Worm (Caenorhabditis elegans) whole organism, young adult: ENCODE data around the gene lips-8.

Experiments used
- C17E4.6 ChIP-seq: fragments of 200-800 bp; sonication (Bioruptor generic); IDR thresholded peaks from 2 replicates; pipeline ENCODE4 v1.3.6; 2022; ENCODE audit warnings: missing genetic modification reagents, missing genetic modification characterization, missing compliant biosample characterization
- F57C9.4 ChIP-seq: sonication (generic microtip); optimal IDR thresholded peaks from 2 replicates; lab custom pipeline; 2017; ENCODE audit warnings: mild to moderate bottlenecking, missing genetic modification characterization, missing compliant biosample characterization
- K11D2.4 ChIP-seq: fragments of 200-800 bp; sonication (Bioruptor generic); IDR thresholded peaks from 2 replicates; pipeline ENCODE4 v1.3.6; 2022; ENCODE audit warnings: missing genetic modification reagents, missing genetic modification characterization, missing compliant biosample characterization
- T26A5.8 ChIP-seq: sonication (generic microtip); optimal IDR thresholded peaks from 2 replicates; lab custom pipeline; 2016; ENCODE audit warnings: missing genetic modification characterization, missing compliant biosample characterization
- ama-1 ChIP-seq, 3 experiments: fragments of 150-350 bp in 1 of 3; sonication (generic microtip) in 2 of 3; optimal IDR thresholded peaks; 2 replicates each; lab custom pipeline; 2014 to 2018; ENCODE audit warnings: missing biosample characterization in 2 of 3, missing genetic modification characterization in 2 of 3, missing genetic modification reagents in 2 of 3
- attf-5 ChIP-seq: fragments of 200-800 bp; sonication (Bioruptor generic); optimal IDR thresholded peaks from 2 replicates; lab custom pipeline; 2018; ENCODE audit warnings: mild to moderate bottlenecking, missing genetic modification characterization, missing compliant biosample characterization
- bed-2 ChIP-seq: fragments of 200-800 bp; sonication (Bioruptor generic); IDR thresholded peaks from 2 replicates; pipeline ENCODE4 v1.3.6; 2022; ENCODE audit warnings: missing genetic modification reagents, missing genetic modification characterization, missing compliant biosample characterization
- cebp-2 ChIP-seq: fragments of 200-800 bp; sonication (Bioruptor generic); IDR thresholded peaks from 2 replicates; pipeline ENCODE4 v1.3.6; 2022; ENCODE audit warnings: missing genetic modification characterization, missing compliant biosample characterization
- ceh-100 ChIP-seq: fragments of 200-800 bp; sonication (Bioruptor generic); IDR thresholded peaks from 2 replicates; pipeline ENCODE4 v1.3.6; 2022; ENCODE audit warnings: missing genetic modification reagents, missing genetic modification characterization, missing compliant biosample characterization
- dox-1 ChIP-seq: fragments of 200-800 bp; sonication (Bioruptor generic); IDR thresholded peaks from 2 replicates; pipeline ENCODE4 v1.3.6; 2022; ENCODE audit warnings: missing genetic modification reagents, missing genetic modification characterization, missing compliant biosample characterization
- ets-4 ChIP-seq: fragments of 200-800 bp; sonication (Bioruptor generic); optimal IDR thresholded peaks from 2 replicates; lab custom pipeline; 2018; ENCODE audit warnings: mild to moderate bottlenecking, missing genetic modification characterization, missing compliant biosample characterization
- fkh-3 ChIP-seq: sonication (generic microtip); optimal IDR thresholded peaks from 2 replicates; lab custom pipeline; 2016; ENCODE audit warnings: mild to moderate bottlenecking, missing genetic modification characterization, missing compliant biosample characterization
- him-1 ChIP-seq: sonication (generic microtip); optimal IDR thresholded peaks from 2 replicates; lab custom pipeline; 2016; ENCODE audit warnings: missing genotype, missing genetic modification reagents, missing genetic modification characterization, missing compliant biosample characterization
- hmg-1.2 ChIP-seq: fragments of 200-800 bp; sonication (Bioruptor generic); IDR thresholded peaks from 2 replicates; pipeline ENCODE4 v1.3.6; 2022; ENCODE audit warnings: missing genetic modification reagents, missing genetic modification characterization, missing compliant biosample characterization
- hrde-1 ChIP-seq: sonication (generic microtip); optimal IDR thresholded peaks from 2 replicates; lab custom pipeline; 2016; ENCODE audit warnings: missing genetic modification characterization, mild to moderate bottlenecking, missing compliant biosample characterization, moderate library complexity, missing genotype, missing genetic modification reagents, borderline replicate concordance
- let-526 ChIP-seq: fragments of 200-800 bp; sonication (Bioruptor generic); IDR thresholded peaks from 2 replicates; pipeline ENCODE4 v1.3.6; 2022; ENCODE audit warnings: missing genetic modification reagents, missing genetic modification characterization, missing compliant biosample characterization
- let-607 ChIP-seq, 2 experiments: fragments of 200-800 bp in 1 of 2; sonication (Bioruptor generic) in 1 of 2; sonication (generic microtip) in 1 of 2; optimal IDR thresholded peaks; 2 replicates each; lab custom pipeline; 2016 to 2018; ENCODE audit warnings: mild to moderate bottlenecking in 2 of 2, missing compliant biosample characterization in 2 of 2, missing genetic modification characterization in 2 of 2, moderate library complexity in 2 of 2, missing genotype in 1 of 2
- lin-40 ChIP-seq: sonication (generic microtip); optimal IDR thresholded peaks from 2 replicates; lab custom pipeline; 2016; ENCODE audit warnings: missing genetic modification characterization, mild to moderate bottlenecking, missing compliant biosample characterization, missing genotype, missing genetic modification reagents
- lin-54 ChIP-seq: fragments of 200-800 bp; sonication (Bioruptor generic); optimal IDR thresholded peaks from 2 replicates; lab custom pipeline; 2018; ENCODE audit warnings: mild to moderate bottlenecking, missing genetic modification characterization, missing compliant biosample characterization
- lir-1 ChIP-seq: fragments of 200-800 bp; sonication (Bioruptor generic); conservative IDR thresholded peaks from 2 replicates; pipeline ENCODE4 v1.3.6; 2022; ENCODE audit warnings: missing genetic modification reagents, missing genetic modification characterization, missing compliant biosample characterization
- madf-6 ChIP-seq: fragments of 200-800 bp; sonication (Bioruptor generic); IDR thresholded peaks from 2 replicates; pipeline ENCODE4 v1.3.6; 2022; ENCODE audit warnings: missing genetic modification reagents, missing genetic modification characterization, missing compliant biosample characterization
- mcd-1 ChIP-seq: fragments of 200-800 bp; sonication (Bioruptor generic); IDR thresholded peaks from 2 replicates; pipeline ENCODE4 v1.3.6; 2022; ENCODE audit warnings: missing genetic modification reagents, missing genetic modification characterization, missing compliant biosample characterization
- mes-4 ChIP-seq: sonication (generic microtip); optimal IDR thresholded peaks from 2 replicates; lab custom pipeline; 2016; ENCODE audit warnings: missing genotype, missing genetic modification characterization, missing compliant biosample characterization
- nfya-2 ChIP-seq: fragments of 200-800 bp; sonication (Bioruptor generic); IDR thresholded peaks from 2 replicates; pipeline ENCODE4 v1.3.6; 2022; ENCODE audit warnings: missing genetic modification reagents, missing genetic modification characterization, missing compliant biosample characterization
- nfyb-1 ChIP-seq: fragments of 200-800 bp; sonication (Bioruptor generic); IDR thresholded peaks from 2 replicates; pipeline ENCODE4 v1.3.6; 2022; ENCODE audit warnings: missing genetic modification reagents, missing genetic modification characterization, missing compliant biosample characterization
- nhr-80 ChIP-seq: sonication (generic microtip); optimal IDR thresholded peaks from 2 replicates; lab custom pipeline; 2016; ENCODE audit warnings: missing genetic modification characterization, missing compliant biosample characterization
- repo-1 ChIP-seq: sonication (generic microtip); optimal IDR thresholded peaks from 2 replicates; lab custom pipeline; 2017; ENCODE audit warnings: mild to moderate bottlenecking, missing genetic modification characterization, missing compliant biosample characterization
- snpc-1.1 ChIP-seq: sonication (generic microtip); optimal IDR thresholded peaks from 2 replicates; lab custom pipeline; 2017; ENCODE audit warnings: missing genetic modification characterization, mild to moderate bottlenecking, missing compliant biosample characterization, antibody characterized with exemption, moderate library complexity, missing genotype, missing genetic modification reagents; ENCODE audit not compliant: insufficient read depth
- snpc-3.4 ChIP-seq: sonication (generic microtip); optimal IDR thresholded peaks from 2 replicates; lab custom pipeline; 2017; ENCODE audit warnings: missing genetic modification characterization, mild to moderate bottlenecking, missing compliant biosample characterization, antibody characterized with exemption, moderate library complexity, missing genotype, missing genetic modification reagents
- snpc-4 ChIP-seq, 5 experiments: fragments of 150-350 bp in 1 of 5; sonication (generic microtip) in 4 of 5; optimal IDR thresholded peaks; 2 replicates each; lab custom pipeline; 2014 to 2018; ENCODE audit warnings: missing genetic modification characterization in 5 of 5, missing biosample characterization in 3 of 5, antibody characterized with exemption in 2 of 5, mild to moderate bottlenecking in 2 of 5, missing compliant biosample characterization in 2 of 5, missing genotype in 2 of 5, moderate library complexity in 2 of 5, missing genetic modification reagents in 1 of 5
- somi-1 ChIP-seq: fragments of 200-800 bp; sonication (Bioruptor generic); optimal IDR thresholded peaks from 2 replicates; lab custom pipeline; 2018; ENCODE audit warnings: mild to moderate bottlenecking, missing genetic modification characterization, missing compliant biosample characterization
- sptf-2 ChIP-seq: fragments of 200-800 bp; sonication (Bioruptor generic); optimal IDR thresholded peaks from 2 replicates; lab custom pipeline; 2018; ENCODE audit warnings: mild to moderate bottlenecking, missing genetic modification characterization, missing compliant biosample characterization
- unc-62 ChIP-seq: fragments of 150-350 bp; optimal IDR thresholded peaks from 2 replicates; lab custom pipeline; 2014; ENCODE audit warnings: missing biosample characterization, missing genetic modification reagents, missing genetic modification characterization
- xnd-1 ChIP-seq: sonication (generic microtip); optimal IDR thresholded peaks from 2 replicates; lab custom pipeline; 2016; ENCODE audit warnings: missing genotype, missing genetic modification reagents, missing genetic modification characterization, missing compliant biosample characterization
- ztf-18 ChIP-seq: sonication (generic microtip); optimal IDR thresholded peaks from 2 replicates; lab custom pipeline; 2016; ENCODE audit warnings: missing genotype, mild to moderate bottlenecking, missing genetic modification characterization, missing compliant biosample characterization
- ztf-22 ChIP-seq: fragments of 200-800 bp; sonication (Bioruptor generic); optimal IDR thresholded peaks from 2 replicates; lab custom pipeline; 2018; ENCODE audit warnings: mild to moderate bottlenecking, missing genetic modification characterization, moderate library complexity, missing compliant biosample characterization

Gene lips-8

DNA sequence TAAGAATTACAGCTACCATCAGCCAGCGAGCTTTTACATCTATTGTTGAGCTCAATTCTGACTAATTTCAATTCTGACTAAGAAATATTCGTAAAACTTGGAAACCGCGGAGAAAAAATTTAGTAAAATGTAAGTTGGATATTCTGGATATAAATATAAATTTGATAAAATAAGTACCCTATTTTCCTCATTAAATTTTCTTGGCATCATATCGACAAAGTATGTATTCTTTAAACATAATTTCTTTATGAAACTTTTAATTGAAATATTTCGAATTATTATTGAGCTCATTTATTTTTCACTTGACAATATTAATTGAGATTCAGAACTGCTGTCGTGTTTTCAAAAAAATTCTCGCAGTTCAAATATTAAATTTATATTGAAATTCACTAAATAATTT is 31.2 kb downstream of the lips-8 start:
- no peak for TF ChIP-seq nfyb-1 (GFP tag; lab: Robert Waterston, UW)
- no peak for TF ChIP-seq madf-6
- no peak for TF ChIP-seq lin-54
- TF ChIP-seq nhr-80: no peak
- no peak for TF ChIP-seq F57C9.4 (tag; lab: Kevin White, UChicago)
- TF ChIP-seq snpc-3.4 (tag; lab: Kevin White, UChicago): no peak
- TF ChIP-seq nfya-2 (GFP tag; lab: Robert Waterston, UW): no peak
- TF ChIP-seq mes-4 (tag; lab: Kevin White, UChicago): no peak
- no peak for TF ChIP-seq xnd-1 (tag; lab: Kevin White, UChicago)
- no peak for TF ChIP-seq let-526

DNA sequence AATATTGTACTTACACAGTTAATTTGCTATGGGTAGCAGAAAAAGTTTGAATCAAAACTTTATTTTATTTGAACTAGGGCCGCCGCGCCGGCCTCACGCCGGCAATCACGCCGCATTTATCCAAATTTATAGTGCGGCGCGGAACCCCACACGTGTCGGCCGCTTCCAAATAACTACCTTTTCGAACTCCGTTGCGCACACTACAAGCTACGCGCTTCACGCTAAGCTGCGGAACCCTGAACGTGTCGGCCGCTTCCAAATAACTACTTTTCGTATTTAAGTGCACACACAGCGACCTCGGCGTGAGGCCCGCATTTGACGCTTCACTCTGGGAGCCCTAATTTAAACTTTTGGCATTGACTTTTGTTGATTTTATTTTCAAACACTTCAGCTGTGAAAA is 33.1 kb downstream of the lips-8 start:
- TF ChIP-seq snpc-1.1 (tag; lab: Kevin White, UChicago): peak; percentile 58
- peak; percentile 12 for TF ChIP-seq snpc-4 (GFP tag; optimal IDR thresholded peaks at IDR 0.05; lab: Kevin White, UChicago)
- TF ChIP-seq snpc-4 (tag; optimal IDR thresholded peaks at IDR 0.05; lab: Kevin White, UChicago): peak in 2 of 4 experiments; percentile 77 to 88
- TF ChIP-seq lir-1 (GFP tag; lab: Robert Waterston, UW): no peak

- TF ChIP-seq snpc-4 (GFP tag; optimal IDR thresholded peaks at IDR 0.05; lab: Kevin White, UChicago) (peak; percentile 44), snpc-4 (tag; optimal IDR thresholded peaks at IDR 0.05; lab: Kevin White, UChicago) (peak; percentile 62 to 94 (median 84)), let-607 (tag; optimal IDR thresholded peaks at IDR 0.05; lab: Kevin White, UChicago) (peak in 1 of 2 experiments; percentile 5), fkh-3 (tag; lab: Kevin White, UChicago) (peak; percentile 2), snpc-1.1 (tag; lab: Kevin White, UChicago) (peak; percentile 56), bed-2 (GFP tag; lab: Robert Waterston, UW) (no peak), lin-40 (tag; lab: Kevin White, UChicago) (no peak), hmg-1.2 (GFP tag; lab: Robert Waterston, UW) (peak; percentile 57; the same call in 1 of the 2 replicates), let-526 (no peak)
- TF ChIP-seq, all 124 proteins: peak for 5
These were observed 39.9 kb downstream of the lips-8 start for ce11 chrX:14938188-14938587.

DNA sequence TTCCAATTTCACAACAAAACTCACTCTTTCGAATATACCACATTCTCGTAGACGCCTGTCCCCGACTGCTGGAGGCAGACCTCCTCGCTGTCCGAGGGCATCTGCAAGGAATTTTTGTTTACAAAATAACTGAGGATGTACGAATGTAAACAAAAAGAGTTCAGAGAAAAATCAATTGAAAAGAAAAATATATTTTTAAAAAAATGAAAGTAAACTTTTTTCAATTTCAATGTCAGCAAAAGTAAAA is 47.8 kb downstream of the lips-8 start, which contains the start of gene mrp-5:
Gene mrp-5 (minus strand): TSS at position 101 of the 247 bp plus-strand sequence.
- TF ChIP-seq ama-1 (optimal IDR thresholded peaks at IDR 0.05; lab: Kevin White, UChicago) (no peak), ama-1 (GFP tag; optimal IDR thresholded peaks at IDR 0.05; lab: Kevin White, UChicago) (no peak), ztf-18 (no peak)
- TF ChIP-seq, all 124 proteins: peak for 0

- TF ChIP-seq hrde-1 (tag; lab: Kevin White, UChicago) (no peak), nfyb-1 (GFP tag; lab: Robert Waterston, UW) (0 out of 2 replicates have a peak, but pooled peaks have one; percentile 35), ceh-100 (GFP tag; lab: Robert Waterston, UW) (no peak), mcd-1 (GFP tag; lab: Robert Waterston, UW) (peak; percentile 75), cebp-2 (GFP tag; lab: Robert Waterston, UW) (peak; percentile 76; the same call in 1 of the 2 replicates), let-526 (0 out of 2 replicates have a peak, but pooled peaks have one; percentile 38), let-607 (tag; optimal IDR thresholded peaks at IDR 0.05; lab: Kevin White, UChicago) (peak; percentile 47 to 51), nhr-80 (peak; percentile 93), sptf-2 (peak; percentile 31), hmg-1.2 (GFP tag; lab: Robert Waterston, UW) (peak; percentile 58; the same call in 1 of the 2 replicates), snpc-4 (GFP tag; optimal IDR thresholded peaks at IDR 0.05; lab: Kevin White, UChicago) (no peak), snpc-4 (tag; optimal IDR thresholded peaks at IDR 0.05; lab: Kevin White, UChicago) (peak in 2 of 4 experiments; percentile 6 to 23), ztf-22 (GFP tag; lab: Kevin White, UChicago) (peak; percentile 49), dox-1 (GFP tag; lab: Robert Waterston, UW) (peak; percentile 51), attf-5 (GFP tag; lab: Kevin White, UChicago) (peak; percentile 32), T26A5.8 (tag; lab: Kevin White, UChicago) (no peak), somi-1 (GFP tag; lab: Kevin White, UChicago) (peak; percentile 12), ets-4 (GFP tag; lab: Kevin White, UChicago) (peak; percentile 69), C17E4.6 (GFP tag; lab: Robert Waterston, UW) (no peak), K11D2.4 (0 out of 2 replicates have a peak, but pooled peaks have one; percentile 16), unc-62 (GFP tag; lab: Kevin White, UChicago) (peak; percentile 62), him-1 (tag; lab: Kevin White, UChicago) (no peak), repo-1 (tag; lab: Kevin White, UChicago) (no peak)
These were observed 48.4 kb downstream of the lips-8 start for ce11 chrX:14946464-14947354.
